Fruit fly (Drosophila melanogaster) whole organism, embryonic: ENCODE data around the gene mld.

Experiments used
- BEAF-32 ChIP-seq: fragments of 200-800 bp; sonication (Bioruptor generic); optimal IDR thresholded peaks from 3 replicates; lab custom pipeline; 2017; ENCODE audit warnings: missing biosample characterization, missing genetic modification characterization, mild to moderate bottlenecking, moderate library complexity, missing genetic modification reagents
- croc ChIP-seq: fragments of 200-800 bp; sonication (Bioruptor generic); conservative IDR thresholded peaks from 3 replicates; pipeline ENCODE4 v1.3.6; 2022; ENCODE audit warnings: missing biosample characterization, missing genetic modification characterization
- klu ChIP-seq: fragments of 200-800 bp; sonication (Bioruptor generic); IDR thresholded peaks from 2 replicates; pipeline ENCODE4 v1.3.6; 2022; ENCODE audit warnings: missing biosample characterization, missing genetic modification characterization

DNA sequence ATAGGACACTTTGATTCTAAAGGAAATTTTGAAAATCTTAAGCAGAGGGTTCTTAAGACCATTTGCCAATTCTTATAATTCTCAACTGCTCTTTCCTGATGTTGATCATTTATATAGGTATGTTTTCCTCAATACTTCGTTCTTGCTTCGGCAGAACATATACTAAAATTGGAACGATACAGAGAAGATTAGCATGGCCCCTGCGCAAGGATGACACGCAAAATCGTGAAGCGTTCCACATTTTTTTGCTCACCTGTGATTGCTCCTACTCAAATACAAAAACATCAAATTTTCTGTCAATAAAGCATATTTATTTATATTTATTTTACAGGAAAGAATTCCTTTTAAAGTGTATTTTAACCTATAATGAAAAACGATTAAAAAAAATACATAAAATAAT, 28.9 kb upstream of the mld start:
- no peak for TF ChIP-seq BEAF-32 (GFP tag; lab: Kevin White, UChicago)
- TF ChIP-seq klu (GFP tag; lab: Robert Waterston, UW), result no peak
- TF ChIP-seq croc, result no peak
